Fruit fly (Drosophila melanogaster) whole organism, embryonic: ENCODE measurements around the gene Cnot4.

Experiments
- Antp ChIP-seq: fragments of 200-800 bp; sonication (Bioruptor generic); optimal IDR thresholded peaks from 3 replicates; lab custom pipeline; 2016; ENCODE audit warnings: missing biosample characterization, missing genetic modification characterization
- Asciz ChIP-seq: fragments of 200-800 bp; sonication (Bioruptor generic); optimal IDR thresholded peaks from 2 replicates; lab custom pipeline; 2017; ENCODE audit warnings: missing biosample characterization, mild to moderate bottlenecking, missing genetic modification characterization, missing genetic modification reagents
- Awh ChIP-seq: fragments of 200-800 bp; sonication (Bioruptor generic); IDR thresholded peaks from 2 replicates; pipeline ENCODE4, ENCODE4 v1.3.6; 2022; ENCODE audit warnings: missing biosample characterization, missing genetic modification characterization
- Bdp1 ChIP-seq: fragments of 200-800 bp; sonication (Bioruptor generic); optimal IDR thresholded peaks from 3 replicates; lab custom pipeline; 2016; ENCODE audit warnings: missing biosample characterization, missing genetic modification characterization
- CG10366 ChIP-seq: fragments of 200-800 bp; sonication (Bioruptor generic); IDR thresholded peaks from 2 replicates; pipeline ENCODE4 v1.3.6; 2022; ENCODE audit warnings: missing biosample characterization, missing genetic modification characterization
- CG11456 ChIP-seq: fragments of 200-800 bp; sonication (Bioruptor generic); IDR thresholded peaks from 3 replicates; pipeline ENCODE4 v1.3.6; 2022; ENCODE audit warnings: missing biosample characterization, missing genetic modification characterization
- CG12104 ChIP-seq: fragments of 200-800 bp; sonication (Bioruptor generic); optimal IDR thresholded peaks from 3 replicates; lab custom pipeline; 2016; ENCODE audit warnings: missing biosample characterization, missing genetic modification characterization
- CG12769 ChIP-seq: fragments of 200-800 bp; sonication (Bioruptor generic); optimal IDR thresholded peaks from 2 replicates; lab custom pipeline; 2019; ENCODE audit warnings: missing biosample characterization, mild to moderate bottlenecking, missing genetic modification characterization, moderate library complexity
- CG14710 ChIP-seq: fragments of 200-800 bp; sonication (Bioruptor generic); optimal IDR thresholded peaks from 3 replicates; lab custom pipeline; 2019; ENCODE audit warnings: missing biosample characterization, mild to moderate bottlenecking, missing genetic modification characterization, moderate library complexity
- CG15514 ChIP-seq: fragments of 200-800 bp; sonication (Bioruptor generic); optimal IDR thresholded peaks from 3 replicates; lab custom pipeline; 2017; ENCODE audit warnings: missing biosample characterization, missing genetic modification characterization, mild to moderate bottlenecking, moderate library complexity, missing genetic modification reagents
- CG16863 ChIP-seq: fragments of 200-800 bp; sonication (Bioruptor generic); optimal IDR thresholded peaks from 3 replicates; lab custom pipeline; 2016; ENCODE audit warnings: missing biosample characterization, missing genetic modification characterization
- CG2120 ChIP-seq: fragments of 200-800 bp; sonication (Bioruptor generic); optimal IDR thresholded peaks from 3 replicates; lab custom pipeline; 2016; ENCODE audit warnings: missing biosample characterization, missing genetic modification characterization
- CG30403 ChIP-seq: fragments of 200-800 bp; sonication (Bioruptor generic); optimal IDR thresholded peaks from 3 replicates; lab custom pipeline; 2016; ENCODE audit warnings: missing biosample characterization, missing genetic modification characterization
- CG31388 ChIP-seq: fragments of 200-800 bp; sonication (Bioruptor generic); optimal IDR thresholded peaks from 2 replicates; lab custom pipeline; 2016; ENCODE audit warnings: missing biosample characterization, missing genetic modification characterization
- CG31441 ChIP-seq: fragments of 200-800 bp; sonication (Bioruptor generic); IDR thresholded peaks from 2 replicates; pipeline ENCODE4 v1.3.6; 2022; ENCODE audit warnings: missing biosample characterization, missing genetic modification characterization
- CG3847 ChIP-seq: fragments of 200-800 bp; sonication (Bioruptor generic); IDR thresholded peaks from 2 replicates; pipeline ENCODE4 v1.3.6; 2022; ENCODE audit warnings: missing biosample characterization, missing genetic modification characterization
- CG3995 ChIP-seq: fragments of 200-800 bp; sonication (Bioruptor generic); optimal IDR thresholded peaks from 3 replicates; lab custom pipeline; 2016; ENCODE audit warnings: missing biosample characterization, missing genetic modification characterization
- CG4730 ChIP-seq: fragments of 200-800 bp; sonication (Bioruptor generic); IDR thresholded peaks from 2 replicates; pipeline ENCODE4 v1.3.6; 2022; ENCODE audit warnings: missing biosample characterization, missing genetic modification characterization
- CG6689 ChIP-seq: fragments of 200-800 bp; sonication (Bioruptor generic); IDR thresholded peaks from 2 replicates; pipeline ENCODE4 v1.3.6; 2022; ENCODE audit warnings: missing biosample characterization, missing genetic modification characterization
- CG7556 ChIP-seq: fragments of 200-800 bp; sonication (Bioruptor generic); optimal IDR thresholded peaks from 2 replicates; lab custom pipeline; 2017; ENCODE audit warnings: missing biosample characterization, mild to moderate bottlenecking, missing genetic modification characterization
- Elba2 ChIP-seq: fragments of 200-800 bp; sonication (Bioruptor generic); optimal IDR thresholded peaks from 3 replicates; lab custom pipeline; 2016; ENCODE audit warnings: missing biosample characterization, missing genetic modification characterization
- Fer1 ChIP-seq: fragments of 200-800 bp; sonication (Bioruptor generic); optimal IDR thresholded peaks from 2 replicates; lab custom pipeline; 2017; ENCODE audit warnings: missing biosample characterization, mild to moderate bottlenecking, missing genetic modification characterization
- Fer3 ChIP-seq: fragments of 200-800 bp; sonication (Bioruptor generic); optimal IDR thresholded peaks from 2 replicates; lab custom pipeline; 2018; ENCODE audit warnings: missing biosample characterization, mild to moderate bottlenecking, missing genetic modification characterization, moderate library complexity
- Gsc ChIP-seq: fragments of 200-800 bp; sonication (Bioruptor generic); IDR thresholded peaks from 2 replicates; pipeline ENCODE4 v1.3.6; 2022; ENCODE audit warnings: missing biosample characterization, missing genetic modification characterization
- HLHmδ ChIP-seq: fragments of 200-800 bp; sonication (Bioruptor generic); optimal IDR thresholded peaks from 2 replicates; lab custom pipeline; 2018; ENCODE audit warnings: missing biosample characterization, mild to moderate bottlenecking, missing genetic modification characterization, moderate library complexity
- HmgZ ChIP-seq: fragments of 200-800 bp; sonication (Bioruptor generic); optimal IDR thresholded peaks from 2 replicates; lab custom pipeline; 2018; ENCODE audit warnings: missing biosample characterization, mild to moderate bottlenecking, missing genetic modification characterization
- Hr3 ChIP-seq: fragments of 200-800 bp; sonication (Bioruptor generic); optimal IDR thresholded peaks from 3 replicates; lab custom pipeline; 2016; ENCODE audit warnings: missing biosample characterization, missing genetic modification characterization
- Hr78 ChIP-seq, 2 experiments: fragments of 200-800 bp in 1 of 2; fragments of >200 bp in 1 of 2; sonication (Bioruptor generic) in 1 of 2; optimal IDR thresholded peaks; 2 replicates each; lab custom pipeline; 2017 to 2019; ENCODE audit warnings: missing biosample characterization in 2 of 2, missing genetic modification characterization in 2 of 2, mild to moderate bottlenecking in 1 of 2, moderate library complexity in 1 of 2
- Lpt ChIP-seq: fragments of >200 bp; optimal IDR thresholded peaks from 2 replicates; lab custom pipeline; 2018; ENCODE audit warnings: missing biosample characterization, missing genetic modification characterization
- MTF-1 ChIP-seq: fragments of 200-800 bp; sonication (Bioruptor generic); optimal IDR thresholded peaks from 2 replicates; lab custom pipeline; 2018; ENCODE audit warnings: missing biosample characterization, mild to moderate bottlenecking, missing genetic modification characterization, borderline replicate concordance
- NFAT ChIP-seq: fragments of 200-800 bp; sonication (Bioruptor generic); IDR thresholded peaks from 2 replicates; pipeline ENCODE4 v1.3.6; 2022; ENCODE audit warnings: missing biosample characterization, missing genetic modification characterization
- NfI ChIP-seq: fragments of 200-800 bp; sonication (Bioruptor generic); optimal IDR thresholded peaks from 3 replicates; lab custom pipeline; 2018; ENCODE audit warnings: missing biosample characterization, mild to moderate bottlenecking, missing genetic modification characterization, moderate library complexity
- ase ChIP-seq: fragments of 200-800 bp; sonication (Bioruptor generic); IDR thresholded peaks from 3 replicates; pipeline ENCODE4 v1.3.6; 2022; ENCODE audit warnings: missing biosample characterization, missing genetic modification characterization
- bbx ChIP-seq: fragments of 200-800 bp; sonication (Bioruptor generic); IDR thresholded peaks from 2 replicates; pipeline ENCODE4 v1.3.6; 2022; ENCODE audit warnings: missing biosample characterization, missing genetic modification characterization; ENCODE audit not compliant: partially characterized antibody
- ci ChIP-seq: fragments of 200-800 bp; sonication (Bioruptor generic); IDR thresholded peaks from 3 replicates; pipeline ENCODE4 v1.3.6; 2022; ENCODE audit warnings: missing biosample characterization, missing genetic modification characterization
- crol ChIP-seq: fragments of 200-800 bp; sonication (Bioruptor generic); IDR thresholded peaks from 2 replicates; pipeline ENCODE4 v1.3.6; 2022; ENCODE audit warnings: missing biosample characterization, missing genetic modification characterization
- disco-r ChIP-seq: fragments of 200-800 bp; sonication (Bioruptor generic); optimal IDR thresholded peaks from 2 replicates; lab custom pipeline; 2016; ENCODE audit warnings: missing biosample characterization, missing genetic modification characterization
- eyg ChIP-seq: fragments of 200-800 bp; sonication (Bioruptor generic); optimal IDR thresholded peaks from 3 replicates; lab custom pipeline; 2016; ENCODE audit warnings: missing biosample characterization, missing genetic modification characterization
- fd96Cb ChIP-seq: fragments of 200-800 bp; sonication (Bioruptor generic); optimal IDR thresholded peaks from 2 replicates; lab custom pipeline; 2018; ENCODE audit warnings: missing biosample characterization, mild to moderate bottlenecking, missing genetic modification characterization, moderate library complexity
- grn ChIP-seq: fragments of 200-800 bp; sonication (Bioruptor generic); optimal IDR thresholded peaks from 3 replicates; lab custom pipeline; 2017; ENCODE audit warnings: missing biosample characterization, missing genetic modification characterization
- gro ChIP-seq: fragments of 200-800 bp; sonication (Bioruptor generic); optimal IDR thresholded peaks from 2 replicates; lab custom pipeline; 2016; ENCODE audit warnings: missing biosample characterization, missing genetic modification characterization
- inv ChIP-seq: fragments of 200-800 bp; sonication (Bioruptor generic); IDR thresholded peaks from 2 replicates; pipeline ENCODE4 v1.3.6; 2022; ENCODE audit warnings: missing biosample characterization, missing genetic modification characterization; ENCODE audit not compliant: partially characterized antibody
- kah ChIP-seq: fragments of 200-800 bp; sonication (Bioruptor generic); optimal IDR thresholded peaks from 2 replicates; lab custom pipeline; 2018; ENCODE audit warnings: missing biosample characterization, mild to moderate bottlenecking, missing genetic modification characterization
- nerfin-1 ChIP-seq: fragments of 200-800 bp; sonication (Bioruptor generic); optimal IDR thresholded peaks from 3 replicates; lab custom pipeline; 2019; ENCODE audit warnings: missing biosample characterization, mild to moderate bottlenecking, missing genetic modification characterization, moderate library complexity
- pnt ChIP-seq: fragments of 200-800 bp; sonication (Bioruptor generic); optimal IDR thresholded peaks from 3 replicates; lab custom pipeline; 2016; ENCODE audit warnings: missing biosample characterization, missing genetic modification characterization
- pzg ChIP-seq: fragments of 200-800 bp; sonication (Bioruptor generic); optimal IDR thresholded peaks from 3 replicates; lab custom pipeline; 2018; ENCODE audit warnings: missing biosample characterization, mild to moderate bottlenecking, missing genetic modification characterization, moderate library complexity
- sr ChIP-seq: fragments of 200-800 bp; sonication (Bioruptor generic); IDR thresholded peaks from 3 replicates; pipeline ENCODE4 v1.3.6; 2022; ENCODE audit warnings: missing biosample characterization, missing genetic modification characterization
- tgo ChIP-seq: fragments of 200-800 bp; sonication (Bioruptor generic); IDR thresholded peaks from 3 replicates; pipeline ENCODE4 v1.3.6; 2022; ENCODE audit warnings: missing biosample characterization, missing genetic modification characterization
- unc-4 ChIP-seq: fragments of 200-800 bp; sonication (Bioruptor generic); IDR thresholded peaks from 2 replicates; pipeline ENCODE4 v1.3.6; 2022; ENCODE audit warnings: missing biosample characterization, missing genetic modification characterization; ENCODE audit not compliant: partially characterized antibody
- vfl ChIP-seq: fragments of 200-800 bp; sonication (Bioruptor generic); optimal IDR thresholded peaks from 2 replicates; lab custom pipeline; 2016; ENCODE audit warnings: missing biosample characterization, missing genetic modification characterization
- wor ChIP-seq: fragments of 200-800 bp; sonication (Bioruptor generic); IDR thresholded peaks from 2 replicates; pipeline ENCODE4 v1.3.6; 2022; ENCODE audit warnings: missing biosample characterization, missing genetic modification characterization

Cnot4 gene

dm6 chr2L:10356508-10356907 lies 40.0 kb upstream of the Cnot4 start, which contains the start of the genes CtsL4 and ClpP (continued):
- TF ChIP-seq CG10366: peak; percentile 38; the same call in 1 of the 2 replicates
- TF ChIP-seq CG11456: peak; percentile 35; the same call in 1 of the 3 replicates
- TF ChIP-seq Asciz: no peak
- TF ChIP-seq nerfin-1 (tag; lab: Kevin White, UChicago): peak; percentile 56
- TF ChIP-seq eyg (GFP tag; lab: Kevin White, UChicago): no peak
- no peak for TF ChIP-seq bbx (GFP tag; lab: Robert Waterston, UW)
- TF ChIP-seq wor: no peak
- TF ChIP-seq tgo: no peak
- peak; percentile 26 for TF ChIP-seq Fer3 (tag; lab: Kevin White, UChicago)
- TF ChIP-seq MTF-1 (GFP tag; lab: Kevin White, UChicago): no peak
- peak; percentile 51 for TF ChIP-seq Hr3 (GFP tag; lab: Kevin White, UChicago)
- TF ChIP-seq CG3995 (GFP tag; lab: Kevin White, UChicago): peak; percentile 27
- peak; percentile 48 for TF ChIP-seq Antp
- no peak for TF ChIP-seq grn (GFP tag; lab: Kevin White, UChicago)
- peak; percentile 64 for TF ChIP-seq CG2120
- TF ChIP-seq CG31441: no peak
- TF ChIP-seq CG31388 (GFP tag; lab: Kevin White, UChicago): no peak
- peak; percentile 15 for TF ChIP-seq Fer1 (GFP tag; lab: Kevin White, UChicago)
- TF ChIP-seq Hr78 (GFP tag; optimal IDR thresholded peaks at IDR 0.05; lab: Kevin White, UChicago): no peak
- no peak for TF ChIP-seq Awh (GFP tag; lab: Robert Waterston, UW)
- no peak for TF ChIP-seq NFAT (GFP tag; lab: Robert Waterston, UW)
- TF ChIP-seq CG12769 (tag; lab: Kevin White, UChicago): no peak
- peak; percentile 67 for TF ChIP-seq CG14710 (tag; lab: Kevin White, UChicago)
- TF ChIP-seq NfI (GFP tag; lab: Kevin White, UChicago): peak; percentile 18
- no peak for TF ChIP-seq kah (GFP tag; lab: Kevin White, UChicago)
- TF ChIP-seq pnt (GFP tag; lab: Kevin White, UChicago): no peak
- TF ChIP-seq fd96Cb: peak; percentile 37
- TF ChIP-seq HmgZ: peak; percentile 72
- no peak for TF ChIP-seq Lpt (GFP tag; lab: Kevin White, UChicago)
- no peak for TF ChIP-seq disco-r (GFP tag; lab: Kevin White, UChicago)
- TF ChIP-seq CG15514: peak; percentile 53
- no peak for TF ChIP-seq CG12104 (GFP tag; lab: Kevin White, UChicago)
- no peak for TF ChIP-seq crol (GFP tag; lab: Robert Waterston, UW)
- TF ChIP-seq CG3847 (GFP tag; lab: Robert Waterston, UW): peak; percentile 36; the same call in 1 of the 2 replicates
- TF ChIP-seq ase (GFP tag; lab: Robert Waterston, UW): peak; percentile 26; the same call in 1 of the 3 replicates
- peak; percentile 46 for TF ChIP-seq CG30403
- no peak for TF ChIP-seq unc-4
- no peak for TF ChIP-seq HLHmδ (GFP tag; lab: Kevin White, UChicago)
- TF ChIP-seq CG7556 (GFP tag; lab: Kevin White, UChicago): no peak
- no peak for TF ChIP-seq CG16863
- peak; percentile 72 for TF ChIP-seq pzg (GFP tag; lab: Kevin White, UChicago)
- TF ChIP-seq Elba2: peak; percentile 59
- TF ChIP-seq CG4730 (GFP tag; lab: Robert Waterston, UW): no peak
- peak; percentile 43 for TF ChIP-seq vfl (GFP tag; lab: Kevin White, UChicago)
- 0 out of 2 replicates have a peak, but pooled peaks have one; percentile 21 for TF ChIP-seq CG6689 (GFP tag; lab: Robert Waterston, UW)
- TF ChIP-seq inv (GFP tag; lab: Robert Waterston, UW): no peak
- no peak for TF ChIP-seq gro (GFP tag; lab: Kevin White, UChicago)
- peak; percentile 49; the same call in 1 of the 3 replicates for TF ChIP-seq ci (GFP tag; lab: Robert Waterston, UW)
- TF ChIP-seq Gsc (GFP tag; lab: Robert Waterston, UW): no peak
- no peak for TF ChIP-seq sr (GFP tag; lab: Robert Waterston, UW)
- no peak for TF ChIP-seq Bdp1 (GFP tag; lab: Kevin White, UChicago)
